Fruit fly (Drosophila melanogaster) whole organism, embryonic: Measurements from ENCODE around the gene CG6443.

Experiments
- Adf1 ChIP-seq: fragments of 200-800 bp; sonication (Bioruptor generic); IDR thresholded peaks from 2 replicates; pipeline ENCODE4 v1.3.6; 2022; ENCODE audit warnings: missing biosample characterization, missing genetic modification characterization
- CG10209 ChIP-seq: fragments of 200-800 bp; sonication (Bioruptor generic); optimal IDR thresholded peaks from 3 replicates; lab custom pipeline; 2017; ENCODE audit warnings: missing biosample characterization, mild to moderate bottlenecking, missing genetic modification characterization, missing genetic modification reagents
- CG10959 ChIP-seq: fragments of 200-800 bp; sonication (Bioruptor generic); IDR thresholded peaks from 2 replicates; pipeline ENCODE4 v1.3.6; 2022; ENCODE audit warnings: missing biosample characterization, missing genetic modification characterization
- CG11398 ChIP-seq: fragments of 200-800 bp; sonication (Bioruptor generic); optimal IDR thresholded peaks from 2 replicates; lab custom pipeline; 2016; ENCODE audit warnings: missing biosample characterization, missing genetic modification characterization
- CG11456 ChIP-seq: fragments of 200-800 bp; sonication (Bioruptor generic); IDR thresholded peaks from 3 replicates; pipeline ENCODE4 v1.3.6; 2022; ENCODE audit warnings: missing biosample characterization, missing genetic modification characterization
- CG12104 ChIP-seq: fragments of 200-800 bp; sonication (Bioruptor generic); optimal IDR thresholded peaks from 3 replicates; lab custom pipeline; 2016; ENCODE audit warnings: missing biosample characterization, missing genetic modification characterization
- CG1529 ChIP-seq: fragments of 200-800 bp; sonication (Bioruptor generic); optimal IDR thresholded peaks from 3 replicates; lab custom pipeline; 2018; ENCODE audit warnings: missing biosample characterization, missing genetic modification characterization
- CG15601 ChIP-seq: fragments of 200-800 bp; sonication (Bioruptor generic); optimal IDR thresholded peaks from 3 replicates; lab custom pipeline; 2019; ENCODE audit warnings: missing biosample characterization, mild to moderate bottlenecking, missing genetic modification characterization, moderate library complexity
- CG17568 ChIP-seq: fragments of 200-800 bp; sonication (Bioruptor generic); optimal IDR thresholded peaks from 2 replicates; lab custom pipeline; 2018; ENCODE audit warnings: missing biosample characterization, mild to moderate bottlenecking, missing genetic modification characterization, moderate library complexity
- CG17829 ChIP-seq: fragments of 200-800 bp; optimal IDR thresholded peaks from 2 replicates; lab custom pipeline; 2019; ENCODE audit warnings: missing biosample characterization, mild to moderate bottlenecking, missing genetic modification characterization, moderate library complexity
- CG34422 ChIP-seq: fragments of 200-800 bp; sonication (Bioruptor generic); IDR thresholded peaks from 3 replicates; pipeline ENCODE4 v1.3.6; 2022; ENCODE audit warnings: missing biosample characterization, missing genetic modification characterization
- CG4360 ChIP-seq: fragments of 200-800 bp; sonication (Bioruptor generic); IDR thresholded peaks from 2 replicates; pipeline ENCODE4 v1.3.6; 2022; ENCODE audit warnings: missing biosample characterization, missing genetic modification characterization
- CG6272 ChIP-seq: fragments of 200-800 bp; sonication (Bioruptor generic); IDR thresholded peaks from 2 replicates; pipeline ENCODE4 v1.3.6; 2022; ENCODE audit warnings: missing biosample characterization, missing genetic modification characterization
- CG6854 ChIP-seq: fragments of 200-800 bp; sonication (Bioruptor generic); optimal IDR thresholded peaks from 3 replicates; lab custom pipeline; 2017; ENCODE audit warnings: missing biosample characterization, mild to moderate bottlenecking, missing genetic modification characterization
- CG9215 ChIP-seq: fragments of 200-800 bp; sonication (Bioruptor generic); IDR thresholded peaks from 2 replicates; pipeline ENCODE4 v1.3.6; 2022; ENCODE audit warnings: missing biosample characterization, missing genetic modification characterization
- CG9609 ChIP-seq: fragments of 200-800 bp; sonication (Bioruptor generic); optimal IDR thresholded peaks from 3 replicates; lab custom pipeline; 2016; ENCODE audit warnings: missing biosample characterization, missing genetic modification characterization
- CG9797 ChIP-seq: fragments of 200-800 bp; sonication (Bioruptor generic); optimal IDR thresholded peaks from 3 replicates; lab custom pipeline; 2018; ENCODE audit warnings: missing biosample characterization, mild to moderate bottlenecking, missing genetic modification characterization
- Chrac-16 ChIP-seq: fragments of 200-800 bp; sonication (Bioruptor generic); optimal IDR thresholded peaks from 3 replicates; lab custom pipeline; 2016; ENCODE audit warnings: missing biosample characterization, missing genetic modification characterization
- Dfd ChIP-seq, 2 experiments: fragments of >200 bp; optimal IDR thresholded peaks; 2 replicates each; lab custom pipeline; 2017; ENCODE audit warnings: missing biosample characterization in 2 of 2, missing genetic modification characterization in 2 of 2
- Doc3 ChIP-seq: fragments of 200-800 bp; sonication (Bioruptor generic); IDR thresholded peaks from 3 replicates; pipeline ENCODE4 v1.3.6; 2022; ENCODE audit warnings: missing biosample characterization, missing genetic modification characterization; ENCODE audit not compliant: partially characterized antibody
- Dref ChIP-seq: fragments of 200-800 bp; sonication (Bioruptor generic); IDR thresholded peaks from 2 replicates; pipeline ENCODE4 v1.3.6; 2022; ENCODE audit warnings: missing biosample characterization, missing genetic modification characterization
- Drgx ChIP-seq: fragments of 200-800 bp; sonication (Bioruptor generic); IDR thresholded peaks from 2 replicates; pipeline ENCODE4 v1.3.6; 2022; ENCODE audit warnings: missing biosample characterization, missing genetic modification characterization
- Fer1 ChIP-seq: fragments of 200-800 bp; sonication (Bioruptor generic); optimal IDR thresholded peaks from 2 replicates; lab custom pipeline; 2017; ENCODE audit warnings: missing biosample characterization, mild to moderate bottlenecking, missing genetic modification characterization
- Fer3 ChIP-seq: fragments of 200-800 bp; sonication (Bioruptor generic); optimal IDR thresholded peaks from 2 replicates; lab custom pipeline; 2018; ENCODE audit warnings: missing biosample characterization, mild to moderate bottlenecking, missing genetic modification characterization, moderate library complexity
- GATAe ChIP-seq: fragments of 200-800 bp; sonication (Bioruptor generic); conservative IDR thresholded peaks from 2 replicates; pipeline ENCODE4 v1.3.6; 2022; ENCODE audit warnings: missing biosample characterization, missing genetic modification characterization
- HmgZ ChIP-seq: fragments of 200-800 bp; sonication (Bioruptor generic); optimal IDR thresholded peaks from 2 replicates; lab custom pipeline; 2018; ENCODE audit warnings: missing biosample characterization, mild to moderate bottlenecking, missing genetic modification characterization
- Lim3 ChIP-seq: fragments of 200-800 bp; sonication (Bioruptor generic); IDR thresholded peaks from 2 replicates; pipeline ENCODE4 v1.3.6; 2022; ENCODE audit warnings: missing biosample characterization, missing genetic modification characterization
- Mad ChIP-seq: fragments of 200-800 bp; sonication (Bioruptor generic); optimal IDR thresholded peaks from 2 replicates; lab custom pipeline; 2016; ENCODE audit warnings: missing biosample characterization, missing genetic modification characterization
- Nf-YB ChIP-seq: fragments of 200-800 bp; sonication (Bioruptor generic); optimal IDR thresholded peaks from 3 replicates; lab custom pipeline; 2019; ENCODE audit warnings: missing biosample characterization, mild to moderate bottlenecking, missing genetic modification characterization, moderate library complexity
- Opbp ChIP-seq: fragments of 200-800 bp; sonication (Bioruptor generic); IDR thresholded peaks from 3 replicates; pipeline ENCODE4 v1.3.6; 2022; ENCODE audit warnings: missing biosample characterization, missing genetic modification characterization; ENCODE audit not compliant: partially characterized antibody
- Stat92E ChIP-seq, 3 experiments: fragments of >200 bp in 2 of 3; fragments of 200-800 bp in 1 of 3; sonication (Bioruptor generic) in 1 of 3; optimal IDR thresholded peaks; 2 replicates each; lab custom pipeline; 2017 to 2019; ENCODE audit warnings: missing biosample characterization in 3 of 3, missing genetic modification characterization in 3 of 3, mild to moderate bottlenecking in 1 of 3, moderate library complexity in 1 of 3
- TFAM ChIP-seq: fragments of 200-800 bp; sonication (Bioruptor generic); optimal IDR thresholded peaks from 2 replicates; lab custom pipeline; 2017; ENCODE audit warnings: missing biosample characterization, missing genetic modification characterization, inconsistent platforms
- Taf1 ChIP-seq: fragments of 200-800 bp; sonication (Bioruptor generic); IDR thresholded peaks from 2 replicates; pipeline ENCODE4 v1.3.6; 2022; ENCODE audit warnings: missing biosample characterization, missing genetic modification characterization
- aop ChIP-seq: fragments of 200-800 bp; sonication (Bioruptor generic); IDR thresholded peaks from 2 replicates; pipeline ENCODE4 v1.3.6; 2022; ENCODE audit warnings: missing biosample characterization, missing genetic modification characterization
- ase ChIP-seq: fragments of 200-800 bp; sonication (Bioruptor generic); IDR thresholded peaks from 3 replicates; pipeline ENCODE4 v1.3.6; 2022; ENCODE audit warnings: missing biosample characterization, missing genetic modification characterization
- bcd ChIP-seq: fragments of 200-800 bp; sonication (Bioruptor generic); optimal IDR thresholded peaks from 2 replicates; lab custom pipeline; 2017; ENCODE audit warnings: missing biosample characterization, mild to moderate bottlenecking, missing genetic modification characterization
- danr ChIP-seq: fragments of 200-800 bp; sonication (Bioruptor generic); IDR thresholded peaks from 2 replicates; pipeline ENCODE4 v1.3.6; 2022; ENCODE audit warnings: missing biosample characterization, missing genetic modification characterization
- dmrt11E ChIP-seq: fragments of 200-800 bp; sonication (Bioruptor generic); optimal IDR thresholded peaks from 3 replicates; lab custom pipeline; 2018; ENCODE audit warnings: missing biosample characterization, mild to moderate bottlenecking, missing genetic modification characterization, moderate library complexity
- dpn ChIP-seq, 2 experiments: fragments of 200-800 bp; sonication (Bioruptor generic); optimal IDR thresholded peaks; 3 replicates each; lab custom pipeline; 2016; ENCODE audit warnings: missing biosample characterization in 2 of 2, missing genetic modification characterization in 2 of 2
- hbn ChIP-seq: fragments of 200-800 bp; sonication (Bioruptor generic); IDR thresholded peaks from 2 replicates; pipeline ENCODE4 v1.3.6; 2022; ENCODE audit warnings: missing biosample characterization, missing genetic modification characterization; ENCODE audit not compliant: partially characterized antibody
- inv ChIP-seq: fragments of 200-800 bp; sonication (Bioruptor generic); IDR thresholded peaks from 2 replicates; pipeline ENCODE4 v1.3.6; 2022; ENCODE audit warnings: missing biosample characterization, missing genetic modification characterization; ENCODE audit not compliant: partially characterized antibody
- mld ChIP-seq: fragments of 200-800 bp; sonication (Bioruptor generic); IDR thresholded peaks from 3 replicates; pipeline ENCODE4 v1.3.6; 2022; ENCODE audit warnings: missing biosample characterization, missing genetic modification characterization; ENCODE audit not compliant: partially characterized antibody
- oc ChIP-seq: fragments of 200-800 bp; sonication (Bioruptor generic); optimal IDR thresholded peaks from 2 replicates; lab custom pipeline; 2018; ENCODE audit warnings: missing biosample characterization, mild to moderate bottlenecking, missing genetic modification characterization, moderate library complexity
- sens-2 ChIP-seq: fragments of 200-800 bp; sonication (Bioruptor generic); IDR thresholded peaks from 2 replicates; pipeline ENCODE4 v1.3.6; 2022; ENCODE audit warnings: missing biosample characterization, missing genetic modification characterization
- sna ChIP-seq: fragments of 200-800 bp; sonication (Bioruptor generic); IDR thresholded peaks from 2 replicates; pipeline ENCODE4 v1.3.6; 2022; ENCODE audit warnings: missing biosample characterization, missing genetic modification characterization; ENCODE audit not compliant: partially characterized antibody
- unc-4 ChIP-seq: fragments of 200-800 bp; sonication (Bioruptor generic); IDR thresholded peaks from 2 replicates; pipeline ENCODE4 v1.3.6; 2022; ENCODE audit warnings: missing biosample characterization, missing genetic modification characterization; ENCODE audit not compliant: partially characterized antibody
- unpg ChIP-seq: fragments of 200-800 bp; sonication (Bioruptor generic); optimal IDR thresholded peaks from 3 replicates; lab custom pipeline; 2018; ENCODE audit warnings: missing biosample characterization, mild to moderate bottlenecking, missing genetic modification characterization, moderate library complexity
- vnd ChIP-seq: fragments of 200-800 bp; sonication (Bioruptor generic); IDR thresholded peaks from 3 replicates; pipeline ENCODE4 v1.3.6; 2022; ENCODE audit warnings: missing biosample characterization, missing genetic modification characterization; ENCODE audit not compliant: partially characterized antibody
- zen2 ChIP-seq: fragments of 200-800 bp; sonication (Bioruptor generic); IDR thresholded peaks from 3 replicates; pipeline ENCODE4 v1.3.6; 2022; ENCODE audit warnings: missing biosample characterization, missing genetic modification characterization; ENCODE audit not compliant: partially characterized antibody
- zfh2 ChIP-seq: fragments of 200-800 bp; sonication (Bioruptor generic); optimal IDR thresholded peaks from 2 replicates; lab custom pipeline; 2016; ENCODE audit warnings: missing biosample characterization, missing genetic modification characterization

CG6443 gene

dm6 chr2L:10743714-10744113 lies 14.9 kb downstream of the CG6443 start, which contains the start of gene CG6729:
Gene CG6729 (minus strand): TSS chr2L:10743935.
- TF ChIP-seq dpn (GFP tag; optimal IDR thresholded peaks at IDR 0.05; lab: Kevin White, UChicago) (no peak), sna (peak; percentile 57), CG9215 (no peak), Dref (GFP tag; lab: Robert Waterston, UW) (peak; percentile 84), aop (no peak), sens-2 (GFP tag; lab: Robert Waterston, UW) (no peak), Adf1 (GFP tag; lab: Robert Waterston, UW) (no peak), Chrac-16 (GFP tag; lab: Kevin White, UChicago) (no peak), zfh2 (GFP tag; lab: Kevin White, UChicago) (no peak), inv (GFP tag; lab: Robert Waterston, UW) (peak; percentile 29; the same call in 1 of the 2 replicates), CG10959 (GFP tag; lab: Robert Waterston, UW) (no peak), Dfd (GFP tag; optimal IDR thresholded peaks at IDR 0.05; lab: Kevin White, UChicago) (no peak), dmrt11E (tag; lab: Kevin White, UChicago) (no peak), Fer1 (GFP tag; lab: Kevin White, UChicago) (peak; percentile 18), Doc3 (GFP tag; lab: Robert Waterston, UW) (peak; percentile 72; the same call in 2 of the 3 replicates), Opbp (peak; percentile 74; the same call in 2 of the 3 replicates), danr (no peak), oc (tag; lab: Kevin White, UChicago) (no peak), CG11398 (GFP tag; lab: Kevin White, UChicago) (no peak), mld (GFP tag; lab: Robert Waterston, UW) (peak; percentile 45; the same call in 1 of the 3 replicates), CG15601 (no peak), CG9797 (GFP tag; lab: Kevin White, UChicago) (no peak), Taf1 (no peak), TFAM (GFP tag; lab: Kevin White, UChicago) (no peak), CG4360 (GFP tag; lab: Robert Waterston, UW) (no peak), CG17829 (no peak), zen2 (GFP tag; lab: Robert Waterston, UW) (no peak; the same call in 2 of the 3 replicates), CG17568 (no peak), hbn (GFP tag; lab: Robert Waterston, UW) (peak; percentile 81), CG10209 (GFP tag; lab: Kevin White, UChicago) (no peak), CG34422 (GFP tag; lab: Robert Waterston, UW) (no peak), ase (GFP tag; lab: Robert Waterston, UW) (no peak), Stat92E (GFP tag; optimal IDR thresholded peaks at IDR 0.05; lab: Kevin White, UChicago) (peak in 1 of 3 experiments; percentile 3), CG9609 (GFP tag; lab: Kevin White, UChicago) (no peak), vnd (peak; percentile 56; the same call in 2 of the 3 replicates), CG12104 (GFP tag; lab: Kevin White, UChicago) (no peak), Mad (GFP tag; lab: Kevin White, UChicago) (no peak), Drgx (GFP tag; lab: Robert Waterston, UW) (no peak), CG11456 (GFP tag; lab: Robert Waterston, UW) (no peak), Nf-YB (GFP tag; lab: Kevin White, UChicago) (no peak), Fer3 (tag; lab: Kevin White, UChicago) (no peak), unpg (GFP tag; lab: Kevin White, UChicago) (no peak), CG1529 (GFP tag; lab: Kevin White, UChicago) (no peak), bcd (GFP tag; lab: Kevin White, UChicago) (no peak), CG6272 (no peak), unc-4 (GFP tag; lab: Robert Waterston, UW) (peak; percentile 81), HmgZ (tag; lab: Kevin White, UChicago) (peak; percentile 32), GATAe (no peak), CG6854 (GFP tag; lab: Kevin White, UChicago) (no peak), Lim3 (GFP tag; lab: Robert Waterston, UW) (no peak)
